Worm (Caenorhabditis elegans) whole organism, L3 larva: Measurements from ENCODE around the gene K08H2.7.
A peak's percentile ranks its signal among the peaks of the same experiment; 100 is the strongest.

ENCODE experiments used
- ZK546.5 ChIP-seq: sonication (generic microtip); optimal IDR thresholded peaks from 2 replicates; lab custom pipeline; 2017; ENCODE audit warnings: missing biosample characterization, missing genetic modification characterization
- aly-2 ChIP-seq: fragments of 150-350 bp; optimal IDR thresholded peaks from 2 replicates; lab custom pipeline; 2014; ENCODE audit warnings: missing biosample characterization, missing genetic modification characterization
- ama-1 ChIP-seq: fragments of 150-350 bp; optimal IDR thresholded peaks from 2 replicates; lab custom pipeline; 2018
- ceh-16 ChIP-seq: sonication (generic microtip); optimal IDR thresholded peaks from 2 replicates; lab custom pipeline; 2017; ENCODE audit warnings: missing biosample characterization, missing genetic modification characterization
- ceh-28 ChIP-seq: fragments of 150-350 bp; optimal IDR thresholded peaks from 2 replicates; lab custom pipeline; 2014; ENCODE audit warnings: missing biosample characterization, missing genetic modification reagents, missing genetic modification characterization
- ceh-82 ChIP-seq: fragments of 150-350 bp; optimal IDR thresholded peaks from 2 replicates; lab custom pipeline; 2014; ENCODE audit warnings: missing biosample characterization, missing genetic modification characterization
- ceh-9 ChIP-seq: sonication (generic microtip); optimal IDR thresholded peaks from 2 replicates; lab custom pipeline; 2018; ENCODE audit warnings: missing biosample characterization, missing genetic modification characterization
- daf-12 ChIP-seq: fragments of 150-350 bp; optimal IDR thresholded peaks from 2 replicates; lab custom pipeline; 2014; ENCODE audit warnings: missing biosample characterization, missing genetic modification reagents, missing genetic modification characterization
- egl-27 ChIP-seq: sonication (generic microtip); optimal IDR thresholded peaks from 4 replicates; lab custom pipeline; 2017; ENCODE audit warnings: missing biosample characterization, missing genetic modification reagents, missing genetic modification characterization
- egl-5 ChIP-seq: fragments of 150-350 bp; optimal IDR thresholded peaks from 2 replicates; lab custom pipeline; 2017; ENCODE audit warnings: missing biosample characterization, missing genetic modification reagents, missing genetic modification characterization, inconsistent platforms
- elt-1 ChIP-seq: fragments of 150-350 bp; optimal IDR thresholded peaks from 2 replicates; lab custom pipeline; 2014; ENCODE audit warnings: missing biosample characterization, missing genetic modification characterization
- elt-2 ChIP-seq: sonication (generic microtip); optimal IDR thresholded peaks from 2 replicates; lab custom pipeline; 2016; ENCODE audit warnings: missing genetic modification reagents, mild to moderate bottlenecking, missing genetic modification characterization, missing compliant biosample characterization
- elt-3 ChIP-seq, 3 experiments: fragments of 150-350 bp in 1 of 3; sonication (generic microtip) in 2 of 3; optimal IDR thresholded peaks; 2 replicates in 2 of 3; 4 replicates in 1 of 3; lab custom pipeline; 2014 to 2017; ENCODE audit warnings: missing biosample characterization in 3 of 3, missing genetic modification characterization in 3 of 3
- eor-1 ChIP-seq, 2 experiments: fragments of 150-350 bp; optimal IDR thresholded peaks; 2 replicates each; lab custom pipeline; 2014 to 2018; ENCODE audit warnings: missing biosample characterization in 2 of 2, missing genetic modification characterization in 2 of 2
- fkh-10 ChIP-seq: sonication (generic microtip); optimal IDR thresholded peaks from 2 replicates; lab custom pipeline; 2017; ENCODE audit warnings: missing biosample characterization, missing genetic modification reagents, missing genetic modification characterization
- fkh-2 ChIP-seq: fragments of 150-350 bp; optimal IDR thresholded peaks from 2 replicates; lab custom pipeline; 2014; ENCODE audit warnings: missing biosample characterization, missing genetic modification reagents, missing genetic modification characterization
- fos-1 ChIP-seq: fragments of 150-350 bp; optimal IDR thresholded peaks from 2 replicates; lab custom pipeline; 2014; ENCODE audit warnings: missing biosample characterization, missing genetic modification characterization
- hmg-11 ChIP-seq: sonication (generic microtip); optimal IDR thresholded peaks from 2 replicates; lab custom pipeline; 2016; ENCODE audit warnings: missing genetic modification characterization, missing compliant biosample characterization
- jun-1 ChIP-seq: fragments of 150-350 bp; optimal IDR thresholded peaks from 2 replicates; lab custom pipeline; 2014; ENCODE audit warnings: missing biosample characterization, missing genetic modification reagents, missing genetic modification characterization
- lin-15B ChIP-seq: fragments of 150-350 bp; optimal IDR thresholded peaks from 2 replicates; lab custom pipeline; 2014; ENCODE audit warnings: missing biosample characterization, missing genetic modification characterization
- lsy-12 ChIP-seq: sonication (generic microtip); optimal IDR thresholded peaks from 2 replicates; lab custom pipeline; 2016; ENCODE audit warnings: mild to moderate bottlenecking, missing genetic modification characterization, missing compliant biosample characterization
- mdl-1 ChIP-seq: fragments of 150-350 bp; optimal IDR thresholded peaks from 2 replicates; lab custom pipeline; 2014; ENCODE audit warnings: missing biosample characterization, missing genetic modification characterization
- mml-1 ChIP-seq: fragments of 150-350 bp; sonication (generic microtip); optimal IDR thresholded peaks from 3 replicates; lab custom pipeline; 2014; ENCODE audit warnings: missing biosample characterization, missing genetic modification characterization
- nfya-1 ChIP-seq: sonication (generic microtip); optimal IDR thresholded peaks from 2 replicates; lab custom pipeline; 2017; ENCODE audit warnings: missing genetic modification characterization, mild to moderate bottlenecking, missing compliant biosample characterization, antibody characterized with exemption, moderate library complexity; ENCODE audit not compliant: insufficient read depth
- nhr-11 ChIP-seq: fragments of 150-350 bp; optimal IDR thresholded peaks from 2 replicates; lab custom pipeline; 2014; ENCODE audit warnings: missing biosample characterization, missing genetic modification characterization
- nhr-12 ChIP-seq: fragments of 150-350 bp; optimal IDR thresholded peaks from 2 replicates; lab custom pipeline; 2014; ENCODE audit warnings: missing biosample characterization, missing genetic modification characterization
- nhr-23 ChIP-seq: fragments of 150-350 bp; optimal IDR thresholded peaks from 2 replicates; lab custom pipeline; 2014; ENCODE audit warnings: missing biosample characterization, missing genetic modification reagents, missing genetic modification characterization
- nhr-237 ChIP-seq: fragments of 150-350 bp; optimal IDR thresholded peaks from 2 replicates; lab custom pipeline; 2014; ENCODE audit warnings: missing biosample characterization, missing genetic modification characterization
- nhr-25 ChIP-seq: sonication (generic microtip); optimal IDR thresholded peaks from 2 replicates; lab custom pipeline; 2017; ENCODE audit warnings: missing biosample characterization, missing genetic modification characterization
- nhr-28 ChIP-seq: fragments of 150-350 bp; optimal IDR thresholded peaks from 2 replicates; lab custom pipeline; 2014; ENCODE audit warnings: missing biosample characterization, missing genetic modification characterization
- nhr-43 ChIP-seq: sonication (generic microtip); optimal IDR thresholded peaks from 2 replicates; lab custom pipeline; 2016; ENCODE audit warnings: mild to moderate bottlenecking, missing genetic modification characterization, missing compliant biosample characterization; ENCODE audit not compliant: poor library complexity, severe bottlenecking
- nhr-67 ChIP-seq: fragments of 150-350 bp; optimal IDR thresholded peaks from 2 replicates; lab custom pipeline; 2014; ENCODE audit warnings: missing biosample characterization, missing genetic modification characterization
- nhr-76 ChIP-seq: fragments of 150-350 bp; sonication (generic microtip); optimal IDR thresholded peaks from 5 replicates; lab custom pipeline; 2014; ENCODE audit warnings: missing biosample characterization, missing genetic modification characterization
- nhr-77 ChIP-seq: fragments of 150-350 bp; optimal IDR thresholded peaks from 2 replicates; lab custom pipeline; 2014; ENCODE audit warnings: missing biosample characterization, missing genetic modification characterization
- pha-4 ChIP-seq: fragments of 150-350 bp; optimal IDR thresholded peaks from 2 replicates; lab custom pipeline; 2014; ENCODE audit warnings: missing biosample characterization, missing genetic modification reagents, missing genetic modification characterization
- pqm-1 ChIP-seq: fragments of 150-350 bp; optimal IDR thresholded peaks from 2 replicates; lab custom pipeline; 2017; ENCODE audit warnings: missing biosample characterization, missing genetic modification characterization, inconsistent platforms
- sea-2 ChIP-seq: fragments of 150-350 bp; sonication (generic microtip); optimal IDR thresholded peaks from 4 replicates; lab custom pipeline; 2014; ENCODE audit warnings: missing biosample characterization, missing genetic modification reagents, missing genetic modification characterization
- skn-1 ChIP-seq: fragments of 150-350 bp; optimal IDR thresholded peaks from 2 replicates; lab custom pipeline; 2014; ENCODE audit warnings: missing biosample characterization, missing genetic modification characterization
- snpc-4 ChIP-seq: fragments of 150-350 bp; optimal IDR thresholded peaks from 2 replicates; lab custom pipeline; 2014; ENCODE audit warnings: missing biosample characterization, missing genetic modification characterization
- tbx-2 ChIP-seq: sonication (generic microtip); optimal IDR thresholded peaks from 2 replicates; lab custom pipeline; 2016; ENCODE audit warnings: mild to moderate bottlenecking, missing genetic modification characterization, missing compliant biosample characterization
- unc-39 ChIP-seq: sonication (generic microtip); optimal IDR thresholded peaks from 4 replicates; lab custom pipeline; 2017; ENCODE audit warnings: missing biosample characterization, missing genetic modification characterization
- unc-62 ChIP-seq: fragments of 150-350 bp; sonication (generic microtip); optimal IDR thresholded peaks from 4 replicates; lab custom pipeline; 2014; ENCODE audit warnings: missing biosample characterization, missing genetic modification reagents, missing genetic modification characterization
- zag-1 ChIP-seq: fragments of 150-350 bp; optimal IDR thresholded peaks from 2 replicates; lab custom pipeline; 2014; ENCODE audit warnings: missing biosample characterization, missing genetic modification characterization
- ztf-11 ChIP-seq: fragments of 150-350 bp; optimal IDR thresholded peaks from 2 replicates; lab custom pipeline; 2014; ENCODE audit warnings: missing biosample characterization, missing genetic modification characterization
- ztf-4 ChIP-seq: fragments of 150-350 bp; optimal IDR thresholded peaks from 2 replicates; lab custom pipeline; 2014; ENCODE audit warnings: missing biosample characterization, missing genetic modification characterization

The K08H2.7 gene

DNA sequence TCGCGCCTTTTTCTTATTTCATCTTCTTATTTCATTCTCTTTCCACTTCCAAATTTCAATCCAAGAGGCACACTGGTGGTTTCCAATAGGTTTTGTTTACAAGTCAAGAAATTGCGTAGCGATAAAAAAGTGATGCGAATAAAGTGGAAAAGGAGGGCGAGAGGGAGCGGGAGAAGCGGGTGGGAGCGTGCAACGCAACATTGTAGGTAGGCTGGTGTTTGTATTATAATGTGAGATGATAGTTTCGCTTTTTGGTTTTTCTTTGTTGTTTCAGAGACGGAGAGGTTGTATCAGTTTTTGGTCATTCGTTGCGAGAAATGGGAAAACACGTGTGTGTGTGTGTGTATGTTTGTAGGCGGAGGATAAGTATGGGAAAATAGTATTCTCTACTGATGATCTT, 1.9 kb upstream of the K08H2.7 start:
- TF ChIP-seq jun-1 (tag; lab: Kevin White, UChicago) (no peak), unc-39 (tag; lab: Kevin White, UChicago) (no peak), elt-3 (tag; optimal IDR thresholded peaks at IDR 0.05; lab: Kevin White, UChicago) (no peak), nhr-76 (no peak), ZK546.5 (no peak), nhr-28 (tag; lab: Kevin White, UChicago) (no peak), nfya-1 (peak; percentile 34), ztf-4 (tag; lab: Kevin White, UChicago) (no peak), zag-1 (no peak), elt-2 (tag; lab: Kevin White, UChicago) (peak; percentile 79), fkh-10 (no peak), elt-1 (tag; lab: Kevin White, UChicago) (no peak), ceh-9 (tag; lab: Kevin White, UChicago) (no peak), nhr-23 (tag; lab: Kevin White, UChicago) (peak; percentile 72), pha-4 (peak; percentile 92), nhr-25 (tag; lab: Kevin White, UChicago) (peak; percentile 82), ama-1 (lab: Kevin White, UChicago) (no peak), unc-62 (no peak), ceh-28 (no peak), nhr-43 (peak; percentile 55), nhr-12 (tag; lab: Kevin White, UChicago) (no peak), fkh-2 (tag; lab: Kevin White, UChicago) (no peak), nhr-77 (tag; lab: Kevin White, UChicago) (no peak), egl-27 (no peak), ceh-82 (no peak), egl-5 (tag; lab: Kevin White, UChicago) (no peak), pqm-1 (tag; lab: Kevin White, UChicago) (peak; percentile 80), eor-1 (tag; optimal IDR thresholded peaks at IDR 0.05; lab: Kevin White, UChicago) (no peak), lin-15B (no peak), fos-1 (peak; percentile 36), sea-2 (GFP tag; lab: Kevin White, UChicago) (no peak), nhr-67 (tag; lab: Kevin White, UChicago) (no peak), mml-1 (tag; lab: Kevin White, UChicago) (no peak), lsy-12 (no peak), ceh-16 (tag; lab: Kevin White, UChicago) (no peak), daf-12 (no peak), skn-1 (tag; lab: Kevin White, UChicago) (no peak), ztf-11 (tag; lab: Kevin White, UChicago) (no peak), tbx-2 (tag; lab: Kevin White, UChicago) (no peak), snpc-4 (tag; lab: Kevin White, UChicago) (peak; percentile 5), hmg-11 (tag; lab: Kevin White, UChicago) (no peak), nhr-11 (no peak), nhr-237 (tag; lab: Kevin White, UChicago) (no peak), aly-2 (no peak), mdl-1 (tag; lab: Kevin White, UChicago) (peak; percentile 56)

DNA sequence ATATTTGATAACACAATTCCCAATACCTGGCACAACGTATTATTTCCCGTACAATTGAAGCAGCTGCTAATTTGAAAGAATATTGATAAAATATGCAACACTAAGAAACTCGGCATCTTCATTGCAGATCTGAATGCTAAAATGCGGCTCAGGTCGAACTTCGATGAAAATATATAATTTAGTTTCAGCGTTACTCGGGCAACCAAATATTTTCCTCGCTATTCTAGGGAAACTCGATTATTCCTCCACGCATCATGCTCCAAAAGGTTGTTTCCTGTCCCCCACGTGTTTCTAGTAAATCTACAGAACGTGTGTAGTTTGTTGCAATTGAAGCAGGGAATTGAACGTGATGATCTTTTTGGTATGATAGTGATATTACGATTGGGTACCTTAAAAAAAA, 865 bp upstream of the K08H2.7 start:
- no peak for TF ChIP-seq ceh-28
- no peak for TF ChIP-seq nhr-67 (tag; lab: Kevin White, UChicago)
- TF ChIP-seq skn-1 (tag; lab: Kevin White, UChicago): no peak
- TF ChIP-seq lin-15B: no peak
- no peak for TF ChIP-seq snpc-4 (tag; lab: Kevin White, UChicago)
- TF ChIP-seq mml-1 (tag; lab: Kevin White, UChicago): no peak
- TF ChIP-seq tbx-2 (tag; lab: Kevin White, UChicago): no peak
- TF ChIP-seq fkh-10: no peak
- TF ChIP-seq zag-1: no peak
- TF ChIP-seq lsy-12: no peak
- no peak for TF ChIP-seq nhr-77 (tag; lab: Kevin White, UChicago)
- TF ChIP-seq nhr-23 (tag; lab: Kevin White, UChicago): no peak
